Fruit fly (Drosophila melanogaster): Measurements from ENCODE around the gene mrn.

mrn gene

dm6 chr3L:15625676-15626414 lies 45.5 kb upstream of the mrn start (continued):
- peak; percentile 69 for TF ChIP-seq seq (GFP tag; IDR thresholded peaks at IDR 0.05)
- TF ChIP-seq Mad (GFP tag; optimal IDR thresholded peaks at IDR 0.05) = peak; percentile 2
- peak; percentile 1 for TF ChIP-seq CHES-1-like (GFP tag; optimal IDR thresholded peaks at IDR 0.05)
- TF ChIP-seq fu2 (GFP tag; optimal IDR thresholded peaks at IDR 0.05) = no peak
- peak; percentile 90 for TF ChIP-seq salm (tag; optimal IDR thresholded peaks at IDR 0.05)
- TF ChIP-seq sob (GFP tag; IDR thresholded peaks at IDR 0.05) = peak; percentile 76
- TF ChIP-seq ap (GFP tag; IDR thresholded peaks at IDR 0.05) = peak; percentile 74
- TF ChIP-seq Sry-δ (GFP tag; optimal IDR thresholded peaks at IDR 0.05) = no peak
- TF ChIP-seq Nf-YC (tag; optimal IDR thresholded peaks at IDR 0.05) = peak; percentile 72
- TF ChIP-seq Hr78 (GFP tag; optimal IDR thresholded peaks at IDR 0.05) = peak in 1 of 2 experiments; percentile 84
- TF ChIP-seq ems (GFP tag; optimal IDR thresholded peaks at IDR 0.05) = peak; percentile 40
- TF ChIP-seq Dek (tag; optimal IDR thresholded peaks at IDR 0.05) = peak; percentile 92
- TF ChIP-seq zfh1 (GFP tag; IDR thresholded peaks at IDR 0.05) = peak; percentile 66; the same call in 2 of the 3 replicates
- peak; percentile 42 for TF ChIP-seq CTCF (GFP tag; optimal IDR thresholded peaks at IDR 0.05)
- peak; percentile 50 for TF ChIP-seq CG18011 (GFP tag; optimal IDR thresholded peaks at IDR 0.05)
- no peak for TF ChIP-seq pan (optimal IDR thresholded peaks at IDR 0.05)
- peak in 1 of 2 experiments; percentile 83 for TF ChIP-seq pan (GFP tag; optimal IDR thresholded peaks at IDR 0.05 in 1 of 2, IDR thresholded peaks at IDR 0.05 in 1 of 2)
- TF ChIP-seq Ets97D (GFP tag; optimal IDR thresholded peaks at IDR 0.05) = no peak
- TF ChIP-seq Fer1 (GFP tag; optimal IDR thresholded peaks at IDR 0.05) = peak; percentile 80
- peak; percentile 67 for TF ChIP-seq CG2116 (GFP tag; optimal IDR thresholded peaks at IDR 0.05)
- peak; percentile 88 for TF ChIP-seq CG32532 (GFP tag; IDR thresholded peaks at IDR 0.05)
- peak; percentile 52 for TF ChIP-seq CrebB (tag; optimal IDR thresholded peaks at IDR 0.05)
- peak; percentile 91 for TF ChIP-seq gsb-n (tag; optimal IDR thresholded peaks at IDR 0.05)
- TF ChIP-seq CG15514 (GFP tag; optimal IDR thresholded peaks at IDR 0.05) = peak; percentile 57
- no peak for TF ChIP-seq Elba2 (GFP tag; optimal IDR thresholded peaks at IDR 0.05)
- TF ChIP-seq CG33557 (GFP tag; optimal IDR thresholded peaks at IDR 0.05) = peak; percentile 60
- TF ChIP-seq tll (GFP tag; optimal IDR thresholded peaks at IDR 0.05) = no peak
- peak; percentile 91 for TF ChIP-seq tio (GFP tag; optimal IDR thresholded peaks at IDR 0.05)
- peak; percentile 59 for TF ChIP-seq kay (GFP tag; optimal IDR thresholded peaks at IDR 0.05)
- peak; percentile 12 for TF ChIP-seq pb (GFP tag; optimal IDR thresholded peaks at IDR 0.05)
- no peak for TF ChIP-seq CG15479 (GFP tag; optimal IDR thresholded peaks at IDR 0.05)
- peak; percentile 76 for TF ChIP-seq CG18476 (GFP tag; optimal IDR thresholded peaks at IDR 0.05)
- TF ChIP-seq ttk (GFP tag; IDR thresholded peaks at IDR 0.05) = peak; percentile 84
- peak; percentile 84 for TF ChIP-seq esg (GFP tag; conservative IDR thresholded peaks at IDR 0.05)
- no peak for TF ChIP-seq hth (optimal IDR thresholded peaks at IDR 0.05)
- peak; percentile 48 for TF ChIP-seq CG17912 (GFP tag; optimal IDR thresholded peaks at IDR 0.05)
- TF ChIP-seq gfzf (GFP tag; optimal IDR thresholded peaks at IDR 0.05) = no peak
- peak; percentile 80 for TF ChIP-seq CG31224 (GFP tag; IDR thresholded peaks at IDR 0.05)
- peak; percentile 97 for TF ChIP-seq phol (tag; optimal IDR thresholded peaks at IDR 0.05)
- TF ChIP-seq cwo (GFP tag; optimal IDR thresholded peaks at IDR 0.05) = peak; percentile 88
- peak; percentile 74 for TF ChIP-seq MTF-1 (GFP tag; optimal IDR thresholded peaks at IDR 0.05; ENCODE audit: borderline replicate concordance)
- no peak for TF ChIP-seq hbn (GFP tag; IDR thresholded peaks at IDR 0.05; ENCODE audit: partially characterized antibody)
- peak; percentile 98 for TF ChIP-seq CG17361 (GFP tag; IDR thresholded peaks at IDR 0.05)
- TF ChIP-seq org-1 (GFP tag; optimal IDR thresholded peaks at IDR 0.05) = peak; percentile 92
- peak; percentile 82 for TF ChIP-seq CG5180 (GFP tag; optimal IDR thresholded peaks at IDR 0.05)
- TF ChIP-seq stwl (tag; optimal IDR thresholded peaks at IDR 0.05) = no peak
- TF ChIP-seq CG7271 (tag; optimal IDR thresholded peaks at IDR 0.05) = peak; percentile 20
- TF ChIP-seq CG12942 (GFP tag; optimal IDR thresholded peaks at IDR 0.05) = peak; percentile 84
- TF ChIP-seq CG3281 (GFP tag; optimal IDR thresholded peaks at IDR 0.05) = peak; percentile 92

All from whole organism, embryonic.